Fruit fly (Drosophila melanogaster): ENCODE measurements around the gene Jon65Ai.

Jon65Ai gene

dm6 chr3L:6050230-6050807 lies 3.9 kb downstream of the Jon65Ai start, which contains the start of gene Jon65Aiii (continued):
- TF ChIP-seq bcd (GFP tag; optimal IDR thresholded peaks at IDR 0.05), result no peak
- TF ChIP-seq CG18599 (GFP tag; optimal IDR thresholded peaks at IDR 0.05), result peak; percentile 45
- TF ChIP-seq CG12219 (GFP tag; optimal IDR thresholded peaks at IDR 0.05), result no peak
- TF ChIP-seq CG13123 (GFP tag; optimal IDR thresholded peaks at IDR 0.05), result no peak
- peak; percentile 99 for TF ChIP-seq Hey (tag; optimal IDR thresholded peaks at IDR 0.05)
- TF ChIP-seq amos (GFP tag; IDR thresholded peaks at IDR 0.05; ENCODE audit: partially characterized antibody), result no peak
- TF ChIP-seq CG42726 (GFP tag; IDR thresholded peaks at IDR 0.05; ENCODE audit: partially characterized antibody), result no peak
- TF ChIP-seq Dip2 (GFP tag; IDR thresholded peaks at IDR 0.05), result no peak
- TF ChIP-seq ara (GFP tag; IDR thresholded peaks at IDR 0.05), result no peak
- no peak for TF ChIP-seq Kr (GFP tag; optimal IDR thresholded peaks at IDR 0.05)
- TF ChIP-seq CG4424 (GFP tag; optimal IDR thresholded peaks at IDR 0.05), result no peak
- no peak for TF ChIP-seq ranshi (GFP tag; IDR thresholded peaks at IDR 0.05)
- TF ChIP-seq CG31365 (tag; optimal IDR thresholded peaks at IDR 0.05), result no peak
- no peak for TF ChIP-seq dm (GFP tag; optimal IDR thresholded peaks at IDR 0.05)
- no peak for TF ChIP-seq klu (GFP tag; IDR thresholded peaks at IDR 0.05)
- TF ChIP-seq CG4707 (GFP tag; optimal IDR thresholded peaks at IDR 0.05), result no peak
- no peak for TF ChIP-seq pzg (GFP tag; optimal IDR thresholded peaks at IDR 0.05)
- no peak for TF ChIP-seq CG2712 (tag; optimal IDR thresholded peaks at IDR 0.05)
- no peak for TF ChIP-seq Sry-β (GFP tag; optimal IDR thresholded peaks at IDR 0.05)
- TF ChIP-seq CG4820 (GFP tag; optimal IDR thresholded peaks at IDR 0.05), result no peak
- no peak for TF ChIP-seq Max (GFP tag; optimal IDR thresholded peaks at IDR 0.05)
- no peak for TF ChIP-seq bowl (GFP tag; IDR thresholded peaks at IDR 0.05)
- TF ChIP-seq CG3407 (GFP tag; optimal IDR thresholded peaks at IDR 0.05), result no peak
- TF ChIP-seq croc (GFP tag; conservative IDR thresholded peaks at IDR 0.05), result no peak
- TF ChIP-seq Stat92E (GFP tag; optimal IDR thresholded peaks at IDR 0.05), result no peak
- TF ChIP-seq abd-A (tag; optimal IDR thresholded peaks at IDR 0.05), result no peak
- TF ChIP-seq CG8478 (optimal IDR thresholded peaks at IDR 0.05), result no peak
- TF ChIP-seq CG4328 (GFP tag; optimal IDR thresholded peaks at IDR 0.05), result no peak
- TF ChIP-seq ato (GFP tag; IDR thresholded peaks at IDR 0.05; ENCODE audit: partially characterized antibody), result no peak
- TF ChIP-seq lab (GFP tag; optimal IDR thresholded peaks at IDR 0.05), result peak; percentile 1
- TF ChIP-seq unc-4 (GFP tag; IDR thresholded peaks at IDR 0.05; ENCODE audit: partially characterized antibody), result no peak
- TF ChIP-seq NC2α (GFP tag; optimal IDR thresholded peaks at IDR 0.05), result no peak
- no peak for TF ChIP-seq CG33557 (GFP tag; optimal IDR thresholded peaks at IDR 0.05)
- TF ChIP-seq repo (GFP tag; optimal IDR thresholded peaks at IDR 0.05), result no peak
- TF ChIP-seq exex (tag; optimal IDR thresholded peaks at IDR 0.05), result peak; percentile 99
- no peak for TF ChIP-seq Elba2 (GFP tag; optimal IDR thresholded peaks at IDR 0.05)
- TF ChIP-seq CG7963 (GFP tag; IDR thresholded peaks at IDR 0.05; ENCODE audit: partially characterized antibody), result no peak
- TF ChIP-seq D19A (tag; optimal IDR thresholded peaks at IDR 0.05), result no peak
- no peak for TF ChIP-seq zf30C (GFP tag; optimal IDR thresholded peaks at IDR 0.05)
- peak; percentile 82 for TF ChIP-seq run (tag; optimal IDR thresholded peaks at IDR 0.05)
- TF ChIP-seq Abd-B (GFP tag; optimal IDR thresholded peaks at IDR 0.05), result no peak
- no peak for TF ChIP-seq B-H1 (GFP tag; IDR thresholded peaks at IDR 0.05)
- TF ChIP-seq CoRest (tag; optimal IDR thresholded peaks at IDR 0.05), result no peak
- no peak for TF ChIP-seq ewg (GFP tag; optimal IDR thresholded peaks at IDR 0.05)
- TF ChIP-seq CG14860 (GFP tag; IDR thresholded peaks at IDR 0.05; ENCODE audit: partially characterized antibody), result no peak
- TF ChIP-seq CG11695 (GFP tag; IDR thresholded peaks at IDR 0.05), result no peak
- TF ChIP-seq Gsc (GFP tag; IDR thresholded peaks at IDR 0.05), result no peak
- no peak for TF ChIP-seq scrt (GFP tag; optimal IDR thresholded peaks at IDR 0.05)
- no peak for TF ChIP-seq lbe (GFP tag; optimal IDR thresholded peaks at IDR 0.05)
- TF ChIP-seq CG6683 (GFP tag; optimal IDR thresholded peaks at IDR 0.05), result no peak
